Worm (Caenorhabditis elegans): ENCODE data around the gene D1086.6.

ce11 chrV:14063980-14064379 is 15.6 kb upstream of the D1086.6 start:
- no peak for TF ChIP-seq elt-1 (tag; optimal IDR thresholded peaks at IDR 0.05)
- no peak for TF ChIP-seq ama-1 (optimal IDR thresholded peaks at IDR 0.05)
- no peak for TF ChIP-seq nhr-25 (tag; optimal IDR thresholded peaks at IDR 0.05)
- no peak for TF ChIP-seq snpc-4 (tag; optimal IDR thresholded peaks at IDR 0.05)
- no peak for TF ChIP-seq nhr-237 (tag; optimal IDR thresholded peaks at IDR 0.05)
- TF ChIP-seq elt-3 (tag; optimal IDR thresholded peaks at IDR 0.05): no peak

Data from whole organism, L2 larva.